Worm (Caenorhabditis elegans) whole organism, L2 larva: ENCODE data around the gene T06C12.9.

Experiments
- C34F6.9 ChIP-seq: fragments of 150-350 bp; optimal IDR thresholded peaks from 2 replicates; lab custom pipeline; 2014; ENCODE audit warnings: missing biosample characterization, missing genetic modification characterization
- F13H6.1 ChIP-seq: sonication (generic microtip); optimal IDR thresholded peaks from 2 replicates; lab custom pipeline; 2016; ENCODE audit warnings: missing genetic modification characterization, missing compliant biosample characterization
- R02D3.7 ChIP-seq: fragments of 150-350 bp; optimal IDR thresholded peaks from 2 replicates; lab custom pipeline; 2014; ENCODE audit warnings: missing biosample characterization, missing genetic modification characterization
- Y55F3AM.14 ChIP-seq: fragments of 200-800 bp; sonication (Bioruptor generic); optimal IDR thresholded peaks from 2 replicates; lab custom pipeline; 2018; ENCODE audit warnings: mild to moderate bottlenecking, missing genetic modification characterization, missing compliant biosample characterization
- ZK546.5 ChIP-seq: sonication (generic microtip); optimal IDR thresholded peaks from 2 replicates; lab custom pipeline; 2017; ENCODE audit warnings: missing biosample characterization, missing genetic modification characterization
- alr-1 ChIP-seq: fragments of 150-350 bp; optimal IDR thresholded peaks from 2 replicates; lab custom pipeline; 2014; ENCODE audit warnings: missing biosample characterization, missing genetic modification characterization
- aly-2 ChIP-seq: fragments of 150-350 bp; optimal IDR thresholded peaks from 2 replicates; lab custom pipeline; 2014; ENCODE audit warnings: missing biosample characterization, missing genetic modification characterization
- ama-1 ChIP-seq: fragments of 150-350 bp; optimal IDR thresholded peaks from 2 replicates; lab custom pipeline; 2018; ENCODE audit warnings: inconsistent platforms
- blmp-1 ChIP-seq: sonication (generic microtip); optimal IDR thresholded peaks from 2 replicates; lab custom pipeline; 2017; ENCODE audit warnings: missing genetic modification characterization, mild to moderate bottlenecking, missing compliant biosample characterization, antibody characterized with exemption, moderate library complexity; ENCODE audit not compliant: insufficient read depth
- ceh-16 ChIP-seq: fragments of 150-350 bp; optimal IDR thresholded peaks from 2 replicates; lab custom pipeline; 2014; ENCODE audit warnings: missing biosample characterization, missing genetic modification characterization
- ceh-82 ChIP-seq: fragments of 150-350 bp; optimal IDR thresholded peaks from 2 replicates; lab custom pipeline; 2014; ENCODE audit warnings: missing biosample characterization, missing genetic modification characterization
- crh-2 ChIP-seq: sonication (generic microtip); optimal IDR thresholded peaks from 2 replicates; lab custom pipeline; 2017; ENCODE audit warnings: missing biosample characterization, missing genetic modification characterization
- egl-27 ChIP-seq: sonication (generic microtip); optimal IDR thresholded peaks from 3 replicates; lab custom pipeline; 2017; ENCODE audit warnings: missing biosample characterization, missing genetic modification reagents, missing genetic modification characterization
- elt-3 ChIP-seq: sonication (generic microtip); optimal IDR thresholded peaks from 2 replicates; lab custom pipeline; 2017; ENCODE audit warnings: missing biosample characterization, missing genetic modification characterization
- fos-1 ChIP-seq: fragments of 150-350 bp; optimal IDR thresholded peaks from 2 replicates; lab custom pipeline; 2014; ENCODE audit warnings: missing biosample characterization, missing genetic modification characterization
- gmeb-1 ChIP-seq: fragments of 150-350 bp; optimal IDR thresholded peaks from 2 replicates; lab custom pipeline; 2014; ENCODE audit warnings: missing biosample characterization, missing genetic modification characterization
- lin-13 ChIP-seq: fragments of 150-350 bp; optimal IDR thresholded peaks from 2 replicates; lab custom pipeline; 2014; ENCODE audit warnings: missing biosample characterization, missing genetic modification reagents, missing genetic modification characterization
- lin-39 ChIP-seq: fragments of 150-350 bp; optimal IDR thresholded peaks from 2 replicates; lab custom pipeline; 2014; ENCODE audit warnings: missing biosample characterization, missing genetic modification reagents, missing genetic modification characterization
- lsy-2 ChIP-seq, 2 experiments: fragments of 150-350 bp in 1 of 2; sonication (generic microtip) in 1 of 2; optimal IDR thresholded peaks; 2 replicates each; lab custom pipeline; 2014 to 2017; ENCODE audit warnings: missing biosample characterization in 2 of 2, missing genetic modification characterization in 2 of 2
- mab-5 ChIP-seq: fragments of 150-350 bp; optimal IDR thresholded peaks from 2 replicates; lab custom pipeline; 2014; ENCODE audit warnings: missing biosample characterization, missing genetic modification characterization
- nhr-10 ChIP-seq: sonication (generic microtip); optimal IDR thresholded peaks from 2 replicates; lab custom pipeline; 2017; ENCODE audit warnings: missing biosample characterization, missing genetic modification characterization
- nhr-12 ChIP-seq: fragments of 150-350 bp; optimal IDR thresholded peaks from 2 replicates; lab custom pipeline; 2014; ENCODE audit warnings: missing biosample characterization, missing genetic modification characterization
- nhr-129 ChIP-seq: fragments of 150-350 bp; optimal IDR thresholded peaks from 2 replicates; lab custom pipeline; 2014; ENCODE audit warnings: missing biosample characterization, missing genetic modification characterization
- nhr-21 ChIP-seq: fragments of 150-350 bp; optimal IDR thresholded peaks from 2 replicates; lab custom pipeline; 2014; ENCODE audit warnings: missing biosample characterization, missing genetic modification characterization
- nhr-23 ChIP-seq: fragments of 150-350 bp; optimal IDR thresholded peaks from 2 replicates; lab custom pipeline; 2014; ENCODE audit warnings: missing biosample characterization, missing genetic modification reagents, missing genetic modification characterization
- nhr-77 ChIP-seq: fragments of 150-350 bp; optimal IDR thresholded peaks from 2 replicates; lab custom pipeline; 2014; ENCODE audit warnings: missing biosample characterization, missing genetic modification characterization
- peb-1 ChIP-seq: fragments of 150-350 bp; optimal IDR thresholded peaks from 2 replicates; lab custom pipeline; 2014; ENCODE audit warnings: missing biosample characterization, missing genetic modification characterization
- sem-4 ChIP-seq: fragments of 150-350 bp; optimal IDR thresholded peaks from 2 replicates; lab custom pipeline; 2014; ENCODE audit warnings: missing biosample characterization, missing genetic modification reagents, missing genetic modification characterization
- snpc-4 ChIP-seq: fragments of 150-350 bp; optimal IDR thresholded peaks from 2 replicates; lab custom pipeline; 2014; ENCODE audit warnings: missing biosample characterization, missing genetic modification characterization
- unc-39 ChIP-seq: fragments of 150-350 bp; optimal IDR thresholded peaks from 2 replicates; lab custom pipeline; 2014; ENCODE audit warnings: missing biosample characterization, missing genetic modification characterization
- unc-55 ChIP-seq: fragments of 150-350 bp; sonication (generic microtip); optimal IDR thresholded peaks from 3 replicates; lab custom pipeline; 2014; ENCODE audit warnings: missing biosample characterization, missing genetic modification reagents, missing genetic modification characterization
- unc-62 ChIP-seq: fragments of 150-350 bp; optimal IDR thresholded peaks from 2 replicates; lab custom pipeline; 2014; ENCODE audit warnings: missing biosample characterization, missing genetic modification reagents, missing genetic modification characterization
- zag-1 ChIP-seq: fragments of 150-350 bp; optimal IDR thresholded peaks from 2 replicates; lab custom pipeline; 2014; ENCODE audit warnings: missing biosample characterization, missing genetic modification characterization
- ztf-1 ChIP-seq: fragments of 200-800 bp; sonication (Bioruptor generic); conservative IDR thresholded peaks from 2 replicates; pipeline ENCODE4 v1.3.6; 2022; ENCODE audit warnings: missing genetic modification characterization, missing compliant biosample characterization
- ztf-4 ChIP-seq: fragments of 150-350 bp; optimal IDR thresholded peaks from 2 replicates; lab custom pipeline; 2014; ENCODE audit warnings: missing biosample characterization, missing genetic modification characterization

T06C12.9 gene

ce11 chrV:15867373-15867772 lies 18.5 kb downstream of the T06C12.9 start, which contains the start of gene fbxa-197:
Gene fbxa-197 (plus strand): TSS chrV:15867673.
- no peak for TF ChIP-seq elt-3
- TF ChIP-seq fos-1 (tag; lab: Kevin White, UChicago) = no peak
- no peak for TF ChIP-seq zag-1
- TF ChIP-seq lin-13 (GFP tag; lab: Kevin White, UChicago) = no peak
- TF ChIP-seq nhr-10 (tag; lab: Kevin White, UChicago) = no peak
- TF ChIP-seq lin-39 (tag; lab: Kevin White, UChicago) = no peak
- no peak for TF ChIP-seq nhr-21 (tag; lab: Kevin White, UChicago)
- TF ChIP-seq lsy-2 (tag; optimal IDR thresholded peaks at IDR 0.05; lab: Kevin White, UChicago) = no peak
- no peak for TF ChIP-seq nhr-23 (tag; lab: Kevin White, UChicago)
- no peak for TF ChIP-seq R02D3.7
- no peak for TF ChIP-seq peb-1

- no peak for TF ChIP-seq nhr-129 (tag; lab: Kevin White, UChicago)
- no peak for TF ChIP-seq zag-1
- no peak for TF ChIP-seq Y55F3AM.14 (GFP tag; lab: Kevin White, UChicago)
- TF ChIP-seq ceh-82 (tag; lab: Kevin White, UChicago) = no peak
- TF ChIP-seq gmeb-1 (tag; lab: Kevin White, UChicago) = no peak
Measured at ce11 chrV:15865839-15866238, 20.0 kb downstream of the T06C12.9 start, which contains the start of gene srh-293. Gene srh-293 (plus strand): TSS chrV:15866139.

ce11 chrV:15863042-15863441 lies 22.8 kb downstream of the T06C12.9 start, which contains the start of gene srh-299:
Gene srh-299 (plus strand): TSS chrV:15863342.
- TF ChIP-seq nhr-10 (tag; lab: Kevin White, UChicago) = no peak
- TF ChIP-seq unc-55 (GFP tag; lab: Kevin White, UChicago) = no peak
- TF ChIP-seq ceh-16 (tag; lab: Kevin White, UChicago) = no peak
- no peak for TF ChIP-seq crh-2 (tag; lab: Kevin White, UChicago)
- TF ChIP-seq alr-1 (tag; lab: Kevin White, UChicago) = no peak
- TF ChIP-seq aly-2 (tag; lab: Kevin White, UChicago) = no peak
- no peak for TF ChIP-seq peb-1
- TF ChIP-seq nhr-21 (tag; lab: Kevin White, UChicago) = no peak
- TF ChIP-seq F13H6.1 (tag; lab: Kevin White, UChicago) = no peak
- no peak for TF ChIP-seq blmp-1
- TF ChIP-seq ama-1 (lab: Kevin White, UChicago) = no peak
- TF ChIP-seq lsy-2 (tag; optimal IDR thresholded peaks at IDR 0.05; lab: Kevin White, UChicago) = no peak
- no peak for TF ChIP-seq egl-27
- TF ChIP-seq C34F6.9 (tag; lab: Kevin White, UChicago) = no peak
- no peak for TF ChIP-seq lin-39 (tag; lab: Kevin White, UChicago)

DNA sequence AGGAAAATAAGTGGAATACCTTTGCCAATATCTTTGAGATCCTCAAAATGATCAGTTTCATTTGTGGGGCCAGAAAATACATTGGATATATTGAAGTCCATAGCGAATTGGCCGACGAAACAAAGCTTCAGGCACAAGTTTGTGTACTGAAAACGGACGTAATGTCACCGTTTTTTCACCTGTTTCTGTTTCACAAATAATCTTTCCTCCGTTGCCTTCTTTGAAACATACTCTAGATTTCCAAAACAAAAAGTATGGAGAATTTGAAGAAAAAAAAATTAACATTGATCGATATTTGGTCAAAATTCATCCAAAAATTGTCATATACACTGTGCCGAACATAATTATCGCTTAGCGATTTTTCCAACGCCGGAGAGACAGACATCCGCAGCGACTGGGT lies 23.3 kb downstream of the T06C12.9 start, which contains the start of gene srz-12:
srz-12 (minus strand) TSS at position 101 of the 400 bp plus-strand sequence.
- TF ChIP-seq ceh-82 (tag; lab: Kevin White, UChicago) (no peak), unc-39 (tag; lab: Kevin White, UChicago) (no peak), unc-55 (GFP tag; lab: Kevin White, UChicago) (no peak), gmeb-1 (tag; lab: Kevin White, UChicago) (no peak), C34F6.9 (tag; lab: Kevin White, UChicago) (no peak), nhr-77 (no peak), ZK546.5 (tag; lab: Kevin White, UChicago) (no peak), Y55F3AM.14 (GFP tag; lab: Kevin White, UChicago) (no peak), crh-2 (tag; lab: Kevin White, UChicago) (no peak), snpc-4 (tag; lab: Kevin White, UChicago) (no peak), ztf-1 (no peak)

- TF ChIP-seq sem-4 (tag; lab: Kevin White, UChicago) (no peak), nhr-77 (no peak), nhr-12 (tag; lab: Kevin White, UChicago) (no peak), ZK546.5 (tag; lab: Kevin White, UChicago) (no peak), ztf-4 (tag; lab: Kevin White, UChicago) (no peak), mab-5 (tag; lab: Kevin White, UChicago) (no peak), unc-62 (GFP tag; lab: Kevin White, UChicago) (no peak), unc-55 (GFP tag; lab: Kevin White, UChicago) (no peak), F13H6.1 (tag; lab: Kevin White, UChicago) (no peak)
- TF ChIP-seq, all 48 proteins: peak for 0
Measured at ce11 chrV:15858292-15858691, 27.6 kb downstream of the T06C12.9 start, which contains the start of gene srh-148. Gene srh-148 (minus strand): TSS chrV:15858392.
